Worm (Caenorhabditis elegans) whole organism, early embryonic: ENCODE measurements around the gene F36H12.4.

Experiments
- ama-1 ChIP-seq: fragments of 150-350 bp; optimal IDR thresholded peaks from 2 replicates; lab custom pipeline; 2014
- ets-7 ChIP-seq: sonication (generic microtip); optimal IDR thresholded peaks from 2 replicates; lab custom pipeline; 2016; ENCODE audit warnings: missing genotype, missing genetic modification characterization, missing compliant biosample characterization
- flt-1 ChIP-seq: fragments of 200-800 bp; sonication (Bioruptor generic); IDR thresholded peaks from 2 replicates; pipeline ENCODE4 v1.3.6; 2022; ENCODE audit warnings: missing genetic modification characterization, missing compliant biosample characterization
- hmg-4 ChIP-seq: fragments of 200-800 bp; sonication (Bioruptor generic); optimal IDR thresholded peaks from 2 replicates; lab custom pipeline; 2018; ENCODE audit warnings: mild to moderate bottlenecking, missing genetic modification characterization, missing compliant biosample characterization
- tra-4 ChIP-seq: sonication (generic microtip); optimal IDR thresholded peaks from 2 replicates; lab custom pipeline; 2017; ENCODE audit warnings: missing genetic modification characterization, missing compliant biosample characterization

DNA sequence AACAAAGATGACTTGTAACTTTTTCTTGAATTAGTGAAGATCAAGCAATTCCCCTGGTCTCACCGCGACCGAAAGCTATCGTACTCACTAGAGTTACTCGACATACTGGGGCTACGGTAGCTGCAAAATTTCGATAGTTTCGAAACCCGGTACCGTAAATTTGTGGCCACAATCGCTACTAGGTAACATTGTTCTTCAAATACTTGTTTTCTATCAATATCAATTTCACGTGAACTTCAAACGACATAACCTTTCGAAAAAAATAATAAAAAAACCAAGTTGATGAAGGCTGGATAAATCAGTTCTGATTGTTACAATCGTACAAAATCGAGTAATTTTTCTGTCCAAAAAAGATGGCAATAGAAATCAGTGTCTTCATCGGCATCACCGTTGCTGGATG lies 3.6 kb downstream of the F36H12.4 start, which contains the start of gene F36H12.3:
- no peak for TF ChIP-seq ets-7 (tag; lab: Kevin White, UChicago)
- TF ChIP-seq ama-1 (lab: Kevin White, UChicago), result no peak
- no peak for TF ChIP-seq flt-1 (GFP tag; lab: Robert Waterston, UW)
- no peak for TF ChIP-seq tra-4 (tag; lab: Kevin White, UChicago)
- no peak for TF ChIP-seq hmg-4 (GFP tag; lab: Kevin White, UChicago)
